Worm (Caenorhabditis elegans) whole organism, late embryonic: ENCODE data around the gene fut-1.

Source experiments
- C38D4.7 ChIP-seq: fragments of 200-800 bp; sonication (Bioruptor generic); optimal IDR thresholded peaks from 2 replicates; lab custom pipeline; 2018; ENCODE audit warnings: mild to moderate bottlenecking, missing genetic modification characterization, moderate library complexity, missing compliant biosample characterization
- K09A11.1 ChIP-seq: sonication (generic microtip); optimal IDR thresholded peaks from 2 replicates; lab custom pipeline; 2017; ENCODE audit warnings: antibody characterized with exemption, mild to moderate bottlenecking, missing genetic modification characterization, missing compliant biosample characterization; ENCODE audit not compliant: insufficient read depth
- ahr-1 ChIP-seq: sonication (generic microtip); optimal IDR thresholded peaks from 2 replicates; lab custom pipeline; 2016; ENCODE audit warnings: missing genetic modification characterization, missing compliant biosample characterization
- ceh-14 ChIP-seq: sonication (generic microtip); optimal IDR thresholded peaks from 2 replicates; lab custom pipeline; 2016; ENCODE audit warnings: missing genotype, missing genetic modification characterization, missing compliant biosample characterization
- ceh-19 ChIP-seq: fragments of 200-800 bp; sonication (Bioruptor generic); optimal IDR thresholded peaks from 2 replicates; lab custom pipeline; 2018; ENCODE audit warnings: mild to moderate bottlenecking, missing genetic modification characterization, missing compliant biosample characterization
- ceh-2 ChIP-seq: sonication (generic microtip); optimal IDR thresholded peaks from 2 replicates; lab custom pipeline; 2016; ENCODE audit warnings: missing genotype, missing genetic modification characterization, missing compliant biosample characterization
- ceh-31 ChIP-seq: sonication (generic microtip); optimal IDR thresholded peaks from 2 replicates; lab custom pipeline; 2016; ENCODE audit warnings: missing genetic modification characterization, missing compliant biosample characterization
- ceh-34 ChIP-seq: sonication (generic microtip); optimal IDR thresholded peaks from 2 replicates; lab custom pipeline; 2016; ENCODE audit warnings: mild to moderate bottlenecking, missing genetic modification characterization, missing compliant biosample characterization
- che-1 ChIP-seq: sonication (generic microtip); optimal IDR thresholded peaks from 2 replicates; lab custom pipeline; 2016; ENCODE audit warnings: mild to moderate bottlenecking, missing genetic modification characterization, missing compliant biosample characterization
- dve-1 ChIP-seq: sonication (generic microtip); optimal IDR thresholded peaks from 2 replicates; lab custom pipeline; 2017; ENCODE audit warnings: antibody characterized with exemption, mild to moderate bottlenecking, missing genetic modification characterization, missing compliant biosample characterization
- elt-2 ChIP-seq: sonication (generic microtip); optimal IDR thresholded peaks from 2 replicates; lab custom pipeline; 2016; ENCODE audit warnings: missing genetic modification reagents, missing genetic modification characterization, missing compliant biosample characterization
- ets-4 ChIP-seq: sonication (generic microtip); optimal IDR thresholded peaks from 2 replicates; lab custom pipeline; 2016; ENCODE audit warnings: missing genetic modification characterization, missing compliant biosample characterization
- eyg-1 ChIP-seq: sonication (generic microtip); optimal IDR thresholded peaks from 2 replicates; lab custom pipeline; 2016; ENCODE audit warnings: missing genotype, missing genetic modification characterization, missing compliant biosample characterization
- fax-1 ChIP-seq: sonication (generic microtip); optimal IDR thresholded peaks from 2 replicates; lab custom pipeline; 2016; ENCODE audit warnings: missing genotype, missing genetic modification characterization, missing compliant biosample characterization
- fkh-6 ChIP-seq: sonication (generic microtip); optimal IDR thresholded peaks from 2 replicates; lab custom pipeline; 2016; ENCODE audit warnings: missing genetic modification characterization, missing compliant biosample characterization
- gmeb-2 ChIP-seq: sonication (generic microtip); optimal IDR thresholded peaks from 2 replicates; lab custom pipeline; 2016; ENCODE audit warnings: missing genetic modification characterization, inconsistent platforms, missing compliant biosample characterization
- hlh-13 ChIP-seq: fragments of 200-800 bp; sonication (Bioruptor generic); optimal IDR thresholded peaks from 2 replicates; lab custom pipeline; 2018; ENCODE audit warnings: mild to moderate bottlenecking, missing genetic modification characterization, missing compliant biosample characterization
- hlh-15 ChIP-seq: sonication (generic microtip); optimal IDR thresholded peaks from 2 replicates; lab custom pipeline; 2016; ENCODE audit warnings: missing genetic modification characterization, missing compliant biosample characterization
- hlh-8 ChIP-seq: sonication (generic microtip); optimal IDR thresholded peaks from 2 replicates; lab custom pipeline; 2016; ENCODE audit warnings: missing genotype, missing genetic modification characterization, missing compliant biosample characterization
- lim-6 ChIP-seq: sonication (generic microtip); optimal IDR thresholded peaks from 2 replicates; lab custom pipeline; 2016; ENCODE audit warnings: missing genetic modification characterization, missing compliant biosample characterization
- lin-11 ChIP-seq: fragments of 200-800 bp; sonication (Bioruptor generic); optimal IDR thresholded peaks from 2 replicates; lab custom pipeline; 2018; ENCODE audit warnings: mild to moderate bottlenecking, missing genetic modification characterization, missing compliant biosample characterization
- madf-2 ChIP-seq: sonication (generic microtip); optimal IDR thresholded peaks from 2 replicates; lab custom pipeline; 2017; ENCODE audit warnings: missing genetic modification characterization, missing compliant biosample characterization
- nfya-1 ChIP-seq: sonication (generic microtip); optimal IDR thresholded peaks from 2 replicates; lab custom pipeline; 2017; ENCODE audit warnings: missing genetic modification characterization, mild to moderate bottlenecking, missing compliant biosample characterization, antibody characterized with exemption, moderate library complexity
- nhr-11 ChIP-seq: fragments of 150-350 bp; optimal IDR thresholded peaks from 2 replicates; lab custom pipeline; 2014; ENCODE audit warnings: missing biosample characterization, missing genetic modification characterization
- npax-4 ChIP-seq: sonication (generic microtip); optimal IDR thresholded peaks from 2 replicates; lab custom pipeline; 2016; ENCODE audit warnings: missing genetic modification characterization, missing compliant biosample characterization
- odd-2 ChIP-seq: sonication (generic microtip); optimal IDR thresholded peaks from 2 replicates; lab custom pipeline; 2017; ENCODE audit warnings: antibody characterized with exemption, mild to moderate bottlenecking, missing genetic modification characterization, missing compliant biosample characterization
- pag-3 ChIP-seq: sonication (generic microtip); optimal IDR thresholded peaks from 2 replicates; lab custom pipeline; 2016; ENCODE audit warnings: missing compliant biosample characterization, missing genetic modification characterization, borderline replicate concordance
- pat-9 ChIP-seq: fragments of 200-800 bp; sonication (Bioruptor generic); optimal IDR thresholded peaks from 2 replicates; lab custom pipeline; 2018; ENCODE audit warnings: mild to moderate bottlenecking, missing genetic modification characterization, moderate library complexity, missing compliant biosample characterization
- pax-1 ChIP-seq: fragments of 150-350 bp; optimal IDR thresholded peaks from 2 replicates; lab custom pipeline; 2014; ENCODE audit warnings: missing biosample characterization, missing genetic modification characterization
- pha-2 ChIP-seq: sonication (generic microtip); optimal IDR thresholded peaks from 2 replicates; lab custom pipeline; 2017; ENCODE audit warnings: mild to moderate bottlenecking, missing genetic modification characterization, missing compliant biosample characterization
- pros-1 ChIP-seq: fragments of 150-350 bp; optimal IDR thresholded peaks from 2 replicates; lab custom pipeline; 2014; ENCODE audit warnings: missing biosample characterization, missing genetic modification reagents, missing genetic modification characterization
- ref-2 ChIP-seq: sonication (generic microtip); optimal IDR thresholded peaks from 2 replicates; lab custom pipeline; 2016; ENCODE audit warnings: missing genetic modification characterization, missing compliant biosample characterization
- rnt-1 ChIP-seq: sonication (generic microtip); optimal IDR thresholded peaks from 2 replicates; lab custom pipeline; 2016; ENCODE audit warnings: missing genetic modification characterization, missing compliant biosample characterization
- sox-4 ChIP-seq: sonication (generic microtip); optimal IDR thresholded peaks from 2 replicates; lab custom pipeline; 2017; ENCODE audit warnings: mild to moderate bottlenecking, missing genetic modification characterization, inconsistent platforms, missing compliant biosample characterization
- tbx-2 ChIP-seq: sonication (generic microtip); optimal IDR thresholded peaks from 2 replicates; lab custom pipeline; 2016; ENCODE audit warnings: missing genetic modification characterization, missing compliant biosample characterization
- ttx-3 ChIP-seq: sonication (generic microtip); optimal IDR thresholded peaks from 2 replicates; lab custom pipeline; 2016; ENCODE audit warnings: missing genetic modification reagents, missing genetic modification characterization, missing compliant biosample characterization
- unc-3 ChIP-seq, 2 experiments: fragments of 200-800 bp in 1 of 2; sonication (Bioruptor generic) in 1 of 2; sonication (generic microtip) in 1 of 2; conservative IDR thresholded peaks in 1 of 2; optimal IDR thresholded peaks in 1 of 2; 2 replicates each; pipeline versions ENCODE4 v1.3.6 to Lab custom; 2016 to 2022; ENCODE audit warnings: missing compliant biosample characterization in 2 of 2, missing genetic modification characterization in 2 of 2, missing genetic modification reagents in 1 of 2
- unc-42 ChIP-seq: sonication (generic microtip); optimal IDR thresholded peaks from 2 replicates; lab custom pipeline; 2016; ENCODE audit warnings: missing genotype, missing genetic modification characterization, missing compliant biosample characterization
- unc-55 ChIP-seq: sonication (generic microtip); optimal IDR thresholded peaks from 2 replicates; lab custom pipeline; 2017; ENCODE audit warnings: missing biosample characterization, missing genetic modification reagents, missing genetic modification characterization
- unc-86 ChIP-seq: sonication (generic microtip); optimal IDR thresholded peaks from 2 replicates; lab custom pipeline; 2016; ENCODE audit warnings: missing genetic modification characterization, missing compliant biosample characterization
- zip-5 ChIP-seq: sonication (generic microtip); optimal IDR thresholded peaks from 2 replicates; lab custom pipeline; 2016; ENCODE audit warnings: missing genetic modification characterization, missing compliant biosample characterization

fut-1 gene

ce11 chrII:8726700-8727099 is 32.7 kb downstream of the fut-1 start, which contains the start of gene T01B7.9:
Gene T01B7.9 (minus strand): TSS chrII:8726800.
- no peak for TF ChIP-seq pat-9
- no peak for TF ChIP-seq C38D4.7 (GFP tag; lab: Kevin White, UChicago)
- TF ChIP-seq ref-2, result no peak

- TF ChIP-seq che-1 (tag; lab: Kevin White, UChicago), result no peak
- no peak for TF ChIP-seq nhr-11 (tag; lab: Kevin White, UChicago)
- TF ChIP-seq unc-3 (GFP tag; conservative IDR thresholded peaks at IDR 0.05; lab: Robert Waterston, UW), result no peak
- TF ChIP-seq unc-3 (tag; optimal IDR thresholded peaks at IDR 0.05; lab: Kevin White, UChicago), result no peak
- TF ChIP-seq hlh-8 (tag; lab: Kevin White, UChicago), result no peak
- TF ChIP-seq hlh-15 (tag; lab: Kevin White, UChicago), result no peak
- no peak for TF ChIP-seq elt-2 (tag; lab: Kevin White, UChicago)
- TF ChIP-seq madf-2, result no peak
- TF ChIP-seq pax-1 (tag; lab: Kevin White, UChicago), result no peak
- TF ChIP-seq dve-1, result no peak
- TF ChIP-seq pag-3 (tag; lab: Kevin White, UChicago), result no peak
- no peak for TF ChIP-seq unc-42 (tag; lab: Kevin White, UChicago)
These were observed 37.4 kb downstream of the fut-1 start, which contains the start of gene trcs-2 for ce11 chrII:8721955-8722524. Gene trcs-2 (plus strand): TSS chrII:8722474.

DNA sequence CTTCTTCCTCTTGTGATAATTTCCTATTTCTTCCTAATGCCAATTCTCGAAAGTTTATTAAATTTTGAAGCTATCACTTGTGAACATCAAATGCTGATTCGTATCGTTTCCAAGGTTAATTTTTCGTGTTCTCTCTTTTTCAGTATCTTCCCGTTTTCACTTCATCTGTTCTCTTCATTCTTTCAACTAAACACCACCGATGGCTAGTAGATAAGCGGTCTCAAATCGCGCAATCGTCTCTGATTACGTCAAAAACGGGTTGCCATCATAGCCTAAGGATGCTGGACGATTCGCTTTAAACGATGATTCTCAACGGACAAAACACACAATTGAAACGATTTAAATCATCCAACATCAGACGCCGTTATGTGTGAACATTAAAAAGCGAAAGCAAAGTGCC is 41.8 kb downstream of the fut-1 start:
- TF ChIP-seq pax-1 (tag; lab: Kevin White, UChicago) (no peak), pha-2 (tag; lab: Kevin White, UChicago) (no peak), ceh-2 (no peak), C38D4.7 (GFP tag; lab: Kevin White, UChicago) (no peak), fkh-6 (tag; lab: Kevin White, UChicago) (no peak), ahr-1 (tag; lab: Kevin White, UChicago) (no peak), dve-1 (no peak), eyg-1 (tag; lab: Kevin White, UChicago) (no peak), ceh-19 (GFP tag; lab: Kevin White, UChicago) (no peak), sox-4 (tag; lab: Kevin White, UChicago) (no peak), nfya-1 (no peak), unc-55 (GFP tag; lab: Kevin White, UChicago) (no peak), hlh-13 (GFP tag; lab: Kevin White, UChicago) (no peak), ceh-34 (tag; lab: Kevin White, UChicago) (no peak), gmeb-2 (tag; lab: Kevin White, UChicago) (no peak), zip-5 (tag; lab: Kevin White, UChicago) (no peak)

ce11 chrII:8716231-8716878 is 43.0 kb downstream of the fut-1 start, which contains the start of the genes cyn-11 and T01B7.5:
Gene cyn-11 (minus strand): TSS chrII:8716281.
Gene T01B7.5 (plus strand): TSS chrII:8716828.
- TF ChIP-seq unc-86 (peak; percentile 41), ceh-34 (tag; lab: Kevin White, UChicago) (peak; percentile 6), npax-4 (no peak), lim-6 (tag; lab: Kevin White, UChicago) (no peak), elt-2 (tag; lab: Kevin White, UChicago) (peak; percentile 63), tbx-2 (peak; percentile 45), unc-42 (tag; lab: Kevin White, UChicago) (peak; percentile 73), hlh-13 (GFP tag; lab: Kevin White, UChicago) (no peak), ets-4 (tag; lab: Kevin White, UChicago) (no peak), eyg-1 (tag; lab: Kevin White, UChicago) (peak; percentile 46), gmeb-2 (tag; lab: Kevin White, UChicago) (no peak), odd-2 (tag; lab: Kevin White, UChicago) (no peak), pag-3 (tag; lab: Kevin White, UChicago) (no peak), nfya-1 (peak; percentile 27), ceh-31 (peak; percentile 18), fax-1 (no peak), pros-1 (tag; lab: Kevin White, UChicago) (no peak), che-1 (tag; lab: Kevin White, UChicago) (no peak), lin-11 (tag; lab: Kevin White, UChicago) (no peak), rnt-1 (tag; lab: Kevin White, UChicago) (no peak), ceh-14 (peak; percentile 20), K09A11.1 (tag; lab: Kevin White, UChicago) (peak; percentile 70), ttx-3 (peak; percentile 25), ceh-2 (peak; percentile 22)
